Worm (Caenorhabditis elegans) whole organism, mixed stage, embryonic: ENCODE results near the gene B0334.13.

Source experiments
- ceh-39 ChIP-seq: fragments of 150-350 bp; optimal IDR thresholded peaks from 2 replicates; lab custom pipeline; 2014; ENCODE audit warnings: missing biosample characterization, missing genetic modification characterization
- elt-3 ChIP-seq: fragments of 150-350 bp; optimal IDR thresholded peaks from 2 replicates; lab custom pipeline; 2014; ENCODE audit warnings: missing biosample characterization, missing genetic modification characterization
- lin-13 ChIP-seq: fragments of 150-350 bp; optimal IDR thresholded peaks from 2 replicates; lab custom pipeline; 2014; ENCODE audit warnings: missing biosample characterization, missing genetic modification characterization
- lsy-2 ChIP-seq: fragments of 150-350 bp; optimal IDR thresholded peaks from 2 replicates; lab custom pipeline; 2014; ENCODE audit warnings: missing biosample characterization, missing genetic modification characterization
- nhr-12 ChIP-seq: fragments of 150-350 bp; optimal IDR thresholded peaks from 2 replicates; lab custom pipeline; 2014; ENCODE audit warnings: missing biosample characterization, missing genetic modification characterization
- pha-4 ChIP-seq: fragments of 150-350 bp; optimal IDR thresholded peaks from 2 replicates; lab custom pipeline; 2018; ENCODE audit warnings: missing biosample characterization, missing genetic modification reagents, missing genetic modification characterization
- sem-2 ChIP-seq: fragments of 200-800 bp; sonication (Bioruptor generic); optimal IDR thresholded peaks from 2 replicates; lab custom pipeline; 2018; ENCODE audit warnings: mild to moderate bottlenecking, missing genetic modification characterization, missing compliant biosample characterization
- snpc-4 ChIP-seq: fragments of 150-350 bp; optimal IDR thresholded peaks from 2 replicates; lab custom pipeline; 2014; ENCODE audit warnings: missing biosample characterization, missing genetic modification characterization
- unc-62 ChIP-seq: fragments of 150-350 bp; optimal IDR thresholded peaks from 2 replicates; lab custom pipeline; 2014; ENCODE audit warnings: missing biosample characterization, missing genetic modification reagents, missing genetic modification characterization
- ztf-11 ChIP-seq: fragments of 150-350 bp; optimal IDR thresholded peaks from 2 replicates; lab custom pipeline; 2014; ENCODE audit warnings: missing biosample characterization, missing genetic modification characterization

DNA sequence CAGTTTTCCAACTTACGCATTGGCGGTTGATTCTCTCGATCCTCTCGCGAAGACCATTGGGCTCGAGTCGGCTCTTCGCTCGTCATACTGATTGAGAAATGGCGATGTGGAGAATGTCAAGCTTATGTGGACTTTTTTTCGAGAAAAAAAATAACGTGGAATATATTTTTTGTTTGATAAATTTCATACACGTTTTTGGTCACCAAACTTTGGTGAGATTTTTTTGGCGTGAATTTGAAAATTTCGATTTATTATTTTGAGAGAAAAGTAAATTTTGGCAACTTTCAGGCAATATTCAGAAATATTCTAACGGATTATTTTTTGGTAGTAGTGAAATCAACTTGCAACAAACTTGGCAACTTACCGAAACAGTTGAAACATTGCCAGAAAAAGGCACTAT lies 9.0 kb upstream of the B0334.13 start, which contains the start of gene W02B12.12:
- no peak for TF ChIP-seq pha-4 (tag; lab: Kevin White, UChicago)
- no peak for TF ChIP-seq snpc-4 (tag; lab: Kevin White, UChicago)
- no peak for TF ChIP-seq lsy-2 (tag; lab: Kevin White, UChicago)
- TF ChIP-seq unc-62, result no peak
- no peak for TF ChIP-seq elt-3 (tag; lab: Kevin White, UChicago)
- no peak for TF ChIP-seq ceh-39 (tag; lab: Kevin White, UChicago)
- no peak for TF ChIP-seq nhr-12
- TF ChIP-seq lin-13 (tag; lab: Kevin White, UChicago), result no peak
- TF ChIP-seq sem-2 (GFP tag; lab: Kevin White, UChicago), result no peak
- TF ChIP-seq ztf-11, result no peak
